Fruit fly (Drosophila melanogaster): ENCODE data around the gene CG5250.

dm6 chr3R:19256477-19256876 lies 27.4 kb upstream of the CG5250 start, which contains the start of gene CG14280:
- no peak for TF ChIP-seq Crg-1 (GFP tag; optimal IDR thresholded peaks at IDR 0.05)
- peak; percentile 15 for TF ChIP-seq kay (GFP tag; ENCODE audit: borderline replicate concordance)
- no peak for TF ChIP-seq pad (GFP tag; optimal IDR thresholded peaks at IDR 0.05)
- TF ChIP-seq ovo (GFP tag; optimal IDR thresholded peaks at IDR 0.05) = no peak
- TF ChIP-seq CG7045 (GFP tag; optimal IDR thresholded peaks at IDR 0.05) = no peak
- TF ChIP-seq CG12768 (GFP tag; optimal IDR thresholded peaks at IDR 0.05) = no peak
- TF ChIP-seq CG11617 (GFP tag; optimal IDR thresholded peaks at IDR 0.05) = no peak
- no peak for TF ChIP-seq CG1620 (GFP tag; optimal IDR thresholded peaks at IDR 0.05)
- no peak for TF ChIP-seq CG5204 (GFP tag; optimal IDR thresholded peaks at IDR 0.05)
- TF ChIP-seq cic (GFP tag; optimal IDR thresholded peaks at IDR 0.05) = no peak
- no peak for TF ChIP-seq CG33017 (tag; optimal IDR thresholded peaks at IDR 0.05)
- TF ChIP-seq Clk (GFP tag; optimal IDR thresholded peaks at IDR 0.05) = no peak
- TF ChIP-seq tj (GFP tag; optimal IDR thresholded peaks at IDR 0.05) = peak; percentile 33
